Worm (Caenorhabditis elegans) whole organism, L3 larva: ENCODE results near the gene T28D6.6.

Source experiments
- ama-1 ChIP-seq: fragments of 150-350 bp; optimal IDR thresholded peaks from 2 replicates; lab custom pipeline; 2018
- ceh-28 ChIP-seq: fragments of 150-350 bp; optimal IDR thresholded peaks from 2 replicates; lab custom pipeline; 2014; ENCODE audit warnings: missing biosample characterization, missing genetic modification reagents, missing genetic modification characterization
- ceh-82 ChIP-seq: fragments of 150-350 bp; optimal IDR thresholded peaks from 2 replicates; lab custom pipeline; 2014; ENCODE audit warnings: missing biosample characterization, missing genetic modification characterization
- egl-5 ChIP-seq: fragments of 150-350 bp; optimal IDR thresholded peaks from 2 replicates; lab custom pipeline; 2017; ENCODE audit warnings: missing biosample characterization, missing genetic modification reagents, missing genetic modification characterization, inconsistent platforms
- elt-2 ChIP-seq: sonication (generic microtip); optimal IDR thresholded peaks from 2 replicates; lab custom pipeline; 2016; ENCODE audit warnings: missing genetic modification reagents, mild to moderate bottlenecking, missing genetic modification characterization, missing compliant biosample characterization
- nhr-237 ChIP-seq: fragments of 150-350 bp; optimal IDR thresholded peaks from 2 replicates; lab custom pipeline; 2014; ENCODE audit warnings: missing biosample characterization, missing genetic modification characterization
- nhr-43 ChIP-seq: sonication (generic microtip); optimal IDR thresholded peaks from 2 replicates; lab custom pipeline; 2016; ENCODE audit warnings: mild to moderate bottlenecking, missing genetic modification characterization, missing compliant biosample characterization; ENCODE audit not compliant: poor library complexity, severe bottlenecking
- pqm-1 ChIP-seq: fragments of 150-350 bp; optimal IDR thresholded peaks from 2 replicates; lab custom pipeline; 2017; ENCODE audit warnings: missing biosample characterization, missing genetic modification characterization, inconsistent platforms
- snpc-4 ChIP-seq: fragments of 150-350 bp; optimal IDR thresholded peaks from 2 replicates; lab custom pipeline; 2014; ENCODE audit warnings: missing biosample characterization, missing genetic modification characterization
- zag-1 ChIP-seq: fragments of 150-350 bp; optimal IDR thresholded peaks from 2 replicates; lab custom pipeline; 2014; ENCODE audit warnings: missing biosample characterization, missing genetic modification characterization
- ztf-4 ChIP-seq: fragments of 150-350 bp; optimal IDR thresholded peaks from 2 replicates; lab custom pipeline; 2014; ENCODE audit warnings: missing biosample characterization, missing genetic modification characterization

ce11 chrIII:11337627-11338026 is 5.3 kb downstream of the T28D6.6 start:
- no peak for TF ChIP-seq ceh-28 (tag; lab: Kevin White, UChicago)
- no peak for TF ChIP-seq elt-2
- TF ChIP-seq snpc-4 (tag; lab: Kevin White, UChicago) = no peak
- no peak for TF ChIP-seq egl-5 (tag; lab: Kevin White, UChicago)
- no peak for TF ChIP-seq nhr-237 (tag; lab: Kevin White, UChicago)
- TF ChIP-seq ama-1 = no peak
- TF ChIP-seq pqm-1 (tag; lab: Kevin White, UChicago) = no peak
- TF ChIP-seq ceh-82 (tag; lab: Kevin White, UChicago) = no peak
- TF ChIP-seq nhr-43 (tag; lab: Kevin White, UChicago) = no peak
- no peak for TF ChIP-seq zag-1 (tag; lab: Kevin White, UChicago)
- TF ChIP-seq ztf-4 (tag; lab: Kevin White, UChicago) = no peak
